Worm (Caenorhabditis elegans) whole organism, mixed stage, embryonic: ENCODE measurements around the gene ndub-3.

Source experiments
- M03D4.4 ChIP-seq: sonication (generic microtip); optimal IDR thresholded peaks from 2 replicates; lab custom pipeline; 2017; ENCODE audit warnings: mild to moderate bottlenecking, missing genetic modification characterization, missing compliant biosample characterization
- bed-3 ChIP-seq: fragments of 200-800 bp; sonication (Bioruptor generic); optimal IDR thresholded peaks from 3 replicates; lab custom pipeline; 2018; ENCODE audit warnings: mild to moderate bottlenecking, missing genetic modification characterization, moderate library complexity, missing compliant biosample characterization
- blmp-1 ChIP-seq: fragments of 150-350 bp; optimal IDR thresholded peaks from 2 replicates; lab custom pipeline; 2014; ENCODE audit warnings: missing biosample characterization, missing genetic modification characterization
- ceh-39 ChIP-seq: fragments of 150-350 bp; optimal IDR thresholded peaks from 2 replicates; lab custom pipeline; 2014; ENCODE audit warnings: missing biosample characterization, missing genetic modification characterization
- ceh-43 ChIP-seq: fragments of 200-800 bp; sonication (Bioruptor generic); optimal IDR thresholded peaks from 2 replicates; lab custom pipeline; 2018; ENCODE audit warnings: mild to moderate bottlenecking, missing genetic modification characterization, moderate library complexity, missing compliant biosample characterization
- ceh-83 ChIP-seq: fragments of 200-800 bp; sonication (Bioruptor generic); optimal IDR thresholded peaks from 2 replicates; lab custom pipeline; 2018; ENCODE audit warnings: mild to moderate bottlenecking, missing genetic modification characterization, missing compliant biosample characterization
- ces-1 ChIP-seq: fragments of 150-350 bp; optimal IDR thresholded peaks from 2 replicates; lab custom pipeline; 2014; ENCODE audit warnings: missing biosample characterization, missing genetic modification reagents, missing genetic modification characterization
- cnd-1 ChIP-seq: fragments of 200-800 bp; sonication (Bioruptor generic); optimal IDR thresholded peaks from 2 replicates; lab custom pipeline; 2018; ENCODE audit warnings: mild to moderate bottlenecking, missing genetic modification characterization, missing compliant biosample characterization
- drap-1 ChIP-seq: fragments of 200-800 bp; sonication (Bioruptor generic); optimal IDR thresholded peaks from 3 replicates; lab custom pipeline; 2018; ENCODE audit warnings: mild to moderate bottlenecking, missing genetic modification characterization, missing compliant biosample characterization
- elt-1 ChIP-seq: sonication (generic microtip); optimal IDR thresholded peaks from 2 replicates; lab custom pipeline; 2017; ENCODE audit warnings: missing genetic modification characterization, mild to moderate bottlenecking, missing compliant biosample characterization, antibody characterized with exemption, moderate library complexity, borderline replicate concordance; ENCODE audit not compliant: insufficient read depth
- elt-3 ChIP-seq: fragments of 150-350 bp; optimal IDR thresholded peaks from 2 replicates; lab custom pipeline; 2014; ENCODE audit warnings: missing biosample characterization, missing genetic modification characterization
- flh-1 ChIP-seq: fragments of 200-800 bp; sonication (Bioruptor generic); optimal IDR thresholded peaks from 2 replicates; lab custom pipeline; 2018; ENCODE audit warnings: mild to moderate bottlenecking, missing genetic modification characterization, moderate library complexity, missing compliant biosample characterization
- ham-2 ChIP-seq: fragments of 200-800 bp; sonication (Bioruptor generic); optimal IDR thresholded peaks from 2 replicates; lab custom pipeline; 2018; ENCODE audit warnings: mild to moderate bottlenecking, missing genetic modification characterization, missing compliant biosample characterization
- lin-13 ChIP-seq: fragments of 150-350 bp; optimal IDR thresholded peaks from 2 replicates; lab custom pipeline; 2014; ENCODE audit warnings: missing biosample characterization, missing genetic modification characterization
- lin-32 ChIP-seq: fragments of 200-800 bp; sonication (Bioruptor generic); optimal IDR thresholded peaks from 2 replicates; lab custom pipeline; 2018; ENCODE audit warnings: mild to moderate bottlenecking, missing genetic modification characterization, missing compliant biosample characterization
- lsy-2 ChIP-seq: fragments of 150-350 bp; optimal IDR thresholded peaks from 2 replicates; lab custom pipeline; 2014; ENCODE audit warnings: missing biosample characterization, missing genetic modification characterization
- mab-5 ChIP-seq: fragments of 150-350 bp; optimal IDR thresholded peaks from 2 replicates; lab custom pipeline; 2014; ENCODE audit warnings: missing biosample characterization, missing genetic modification characterization
- mep-1 ChIP-seq: fragments of 150-350 bp; optimal IDR thresholded peaks from 2 replicates; lab custom pipeline; 2017; ENCODE audit warnings: missing biosample characterization, missing genetic modification reagents, missing genetic modification characterization, inconsistent platforms
- mls-2 ChIP-seq: sonication (generic microtip); optimal IDR thresholded peaks from 2 replicates; lab custom pipeline; 2016; ENCODE audit warnings: mild to moderate bottlenecking, missing genetic modification characterization, moderate library complexity, missing compliant biosample characterization
- nhr-12 ChIP-seq: fragments of 150-350 bp; optimal IDR thresholded peaks from 2 replicates; lab custom pipeline; 2014; ENCODE audit warnings: missing biosample characterization, missing genetic modification characterization
- nhr-2 ChIP-seq: fragments of 150-350 bp; optimal IDR thresholded peaks from 2 replicates; lab custom pipeline; 2014; ENCODE audit warnings: missing biosample characterization, missing genetic modification characterization
- nhr-237 ChIP-seq: fragments of 150-350 bp; optimal IDR thresholded peaks from 2 replicates; lab custom pipeline; 2014; ENCODE audit warnings: missing biosample characterization, missing genetic modification characterization
- nhr-28 ChIP-seq: fragments of 150-350 bp; optimal IDR thresholded peaks from 2 replicates; lab custom pipeline; 2014; ENCODE audit warnings: missing biosample characterization, missing genetic modification characterization
- nhr-76 ChIP-seq: sonication (generic microtip); optimal IDR thresholded peaks from 2 replicates; lab custom pipeline; 2017; ENCODE audit warnings: missing biosample characterization, missing genetic modification characterization
- pha-4 ChIP-seq: fragments of 150-350 bp; optimal IDR thresholded peaks from 2 replicates; lab custom pipeline; 2018; ENCODE audit warnings: missing biosample characterization, missing genetic modification reagents, missing genetic modification characterization
- sem-2 ChIP-seq: fragments of 200-800 bp; sonication (Bioruptor generic); optimal IDR thresholded peaks from 2 replicates; lab custom pipeline; 2018; ENCODE audit warnings: mild to moderate bottlenecking, missing genetic modification characterization, missing compliant biosample characterization
- snpc-4 ChIP-seq: fragments of 150-350 bp; optimal IDR thresholded peaks from 2 replicates; lab custom pipeline; 2014; ENCODE audit warnings: missing biosample characterization, missing genetic modification characterization
- sptf-1 ChIP-seq: sonication (generic microtip); optimal IDR thresholded peaks from 2 replicates; lab custom pipeline; 2017; ENCODE audit warnings: mild to moderate bottlenecking, missing genetic modification characterization, moderate library complexity, missing compliant biosample characterization
- tbx-8 ChIP-seq: fragments of 200-800 bp; sonication (Bioruptor generic); optimal IDR thresholded peaks from 2 replicates; lab custom pipeline; 2018; ENCODE audit warnings: mild to moderate bottlenecking, missing genetic modification characterization, moderate library complexity, missing compliant biosample characterization
- unc-120 ChIP-seq: sonication (generic microtip); optimal IDR thresholded peaks from 2 replicates; lab custom pipeline; 2017; ENCODE audit warnings: missing genetic modification characterization, missing compliant biosample characterization; ENCODE audit not compliant: poor library complexity, severe bottlenecking
- unc-39 ChIP-seq: fragments of 150-350 bp; optimal IDR thresholded peaks from 2 replicates; lab custom pipeline; 2014; ENCODE audit warnings: missing biosample characterization, missing genetic modification characterization
- zip-8 ChIP-seq: fragments of 150-350 bp; optimal IDR thresholded peaks from 2 replicates; lab custom pipeline; 2014; ENCODE audit warnings: missing biosample characterization, missing genetic modification characterization
- ztf-11 ChIP-seq: fragments of 150-350 bp; optimal IDR thresholded peaks from 2 replicates; lab custom pipeline; 2014; ENCODE audit warnings: missing biosample characterization, missing genetic modification characterization

The ndub-3 gene

ce11 chrII:9007741-9008140 lies 43.1 kb upstream of the ndub-3 start:
- no peak for TF ChIP-seq lin-32 (GFP tag; lab: Kevin White, UChicago)
- no peak for TF ChIP-seq blmp-1 (tag; lab: Kevin White, UChicago)
- TF ChIP-seq unc-39: no peak
- no peak for TF ChIP-seq drap-1 (GFP tag; lab: Kevin White, UChicago)
- TF ChIP-seq lsy-2 (tag; lab: Kevin White, UChicago): no peak
- TF ChIP-seq ceh-39 (tag; lab: Kevin White, UChicago): no peak
- no peak for TF ChIP-seq snpc-4
- TF ChIP-seq zip-8 (tag; lab: Kevin White, UChicago): no peak
- no peak for TF ChIP-seq elt-1
- TF ChIP-seq nhr-2 (tag; lab: Kevin White, UChicago): no peak
- TF ChIP-seq flh-1 (GFP tag; lab: Kevin White, UChicago): no peak
- no peak for TF ChIP-seq lin-13 (tag; lab: Kevin White, UChicago)
- TF ChIP-seq nhr-12: no peak
- TF ChIP-seq bed-3 (GFP tag; lab: Kevin White, UChicago): no peak
- TF ChIP-seq tbx-8: no peak
- TF ChIP-seq mep-1: no peak
- TF ChIP-seq mls-2: no peak
- no peak for TF ChIP-seq M03D4.4
- TF ChIP-seq sem-2: no peak
- TF ChIP-seq nhr-76: no peak

- TF ChIP-seq bed-3 (GFP tag; lab: Kevin White, UChicago) (no peak), elt-3 (tag; lab: Kevin White, UChicago) (no peak), nhr-237 (tag; lab: Kevin White, UChicago) (no peak), unc-39 (no peak), nhr-12 (no peak), ztf-11 (no peak), ceh-83 (GFP tag; lab: Kevin White, UChicago) (no peak), zip-8 (tag; lab: Kevin White, UChicago) (no peak), flh-1 (GFP tag; lab: Kevin White, UChicago) (no peak), pha-4 (tag; lab: Kevin White, UChicago) (no peak), drap-1 (GFP tag; lab: Kevin White, UChicago) (no peak), nhr-2 (tag; lab: Kevin White, UChicago) (no peak), elt-1 (no peak), unc-120 (tag; lab: Kevin White, UChicago) (no peak), lin-13 (tag; lab: Kevin White, UChicago) (no peak), sptf-1 (tag; lab: Kevin White, UChicago) (no peak), ceh-39 (tag; lab: Kevin White, UChicago) (no peak), ham-2 (GFP tag; lab: Kevin White, UChicago) (no peak), ceh-43 (GFP tag; lab: Kevin White, UChicago) (no peak), nhr-28 (tag; lab: Kevin White, UChicago) (no peak)
Observed at ce11 chrII:9005067-9005466, 40.4 kb upstream of the ndub-3 start, which contains the start of gene F44G4.7. F44G4.7 (minus strand) TSS chrII:9005167.

- TF ChIP-seq snpc-4 (no peak), ztf-11 (no peak), nhr-28 (tag; lab: Kevin White, UChicago) (no peak), nhr-12 (no peak), mab-5 (no peak), zip-8 (tag; lab: Kevin White, UChicago) (no peak), ceh-39 (tag; lab: Kevin White, UChicago) (no peak), unc-120 (tag; lab: Kevin White, UChicago) (no peak), sptf-1 (tag; lab: Kevin White, UChicago) (no peak), nhr-76 (no peak), lin-13 (tag; lab: Kevin White, UChicago) (no peak), pha-4 (tag; lab: Kevin White, UChicago) (no peak), cnd-1 (tag; lab: Kevin White, UChicago) (no peak)
Observed at ce11 chrII:9001743-9002222, 37.1 kb upstream of the ndub-3 start, which contains the start of gene F44G4.6. F44G4.6 (minus strand) TSS chrII:9001793.

- TF ChIP-seq mep-1: no peak
- no peak for TF ChIP-seq ztf-11
- no peak for TF ChIP-seq ces-1
- TF ChIP-seq blmp-1 (tag; lab: Kevin White, UChicago): no peak
- TF ChIP-seq mab-5: no peak
Observed at ce11 chrII:9000331-9000730, 35.6 kb upstream of the ndub-3 start, which contains the start of gene F44G4.5. F44G4.5 (minus strand) TSS chrII:9000431.
